Fruit fly (Drosophila melanogaster): ENCODE data around the gene CG15414.

DNA sequence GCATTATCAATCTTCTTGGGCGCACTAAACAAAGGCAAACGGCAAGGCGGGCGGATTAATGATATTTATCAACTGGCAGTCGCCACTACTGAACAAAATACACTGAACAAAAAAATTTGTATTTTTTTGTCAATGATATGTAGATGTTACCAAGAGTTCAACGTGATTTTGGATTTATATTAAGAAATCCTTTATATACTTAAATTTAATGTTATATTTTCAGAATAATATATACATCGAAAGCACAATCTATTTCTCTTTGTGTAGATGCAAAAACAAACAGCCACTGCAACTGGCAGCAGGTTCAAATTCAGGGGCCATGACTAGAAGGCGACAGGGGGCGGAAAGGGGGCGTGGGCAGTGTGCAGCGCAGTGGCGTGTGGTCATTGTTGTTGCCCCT is 8.2 kb downstream of the CG15414 start:
- TF ChIP-seq pan (optimal IDR thresholded peaks at IDR 0.05) (no peak), CG8478 (optimal IDR thresholded peaks at IDR 0.05) (no peak), psq (optimal IDR thresholded peaks at IDR 0.05) (no peak), EcR (GFP tag; optimal IDR thresholded peaks at IDR 0.05) (no peak)
